Fruit fly (Drosophila melanogaster) whole organism, wandering third instar larva: ENCODE data around the gene BTBD9.

ENCODE experiments used
- Abd-B ChIP-seq: fragments of >200 bp; optimal IDR thresholded peaks from 2 replicates; lab custom pipeline; 2017; ENCODE audit warnings: missing biosample characterization, missing genetic modification characterization
- CG32264 ChIP-seq: fragments of 200-800 bp; sonication (Bioruptor generic); optimal IDR thresholded peaks from 2 replicates; lab custom pipeline; 2016; ENCODE audit warnings: missing biosample characterization, missing genetic modification characterization
- CG9705 ChIP-seq: fragments of 200-800 bp; sonication (Bioruptor generic); optimal IDR thresholded peaks from 2 replicates; lab custom pipeline; 2018; ENCODE audit warnings: missing biosample characterization, mild to moderate bottlenecking, missing genetic modification characterization
- CrebA ChIP-seq: fragments of 200-800 bp; sonication (Bioruptor generic); optimal IDR thresholded peaks from 2 replicates; lab custom pipeline; 2016; ENCODE audit warnings: missing biosample characterization, mild to moderate bottlenecking, missing genetic modification characterization, borderline replicate concordance
- Dfd ChIP-seq: fragments of >200 bp; optimal IDR thresholded peaks from 2 replicates; lab custom pipeline; 2017; ENCODE audit warnings: missing biosample characterization, missing genetic modification characterization
- Dif ChIP-seq: fragments of 200-275, 200-300 bp; sonication (Bioruptor generic); optimal IDR thresholded peaks from 2 replicates; lab custom pipeline; 2018; ENCODE audit warnings: missing biosample characterization, missing genetic modification characterization; ENCODE audit not compliant: partially characterized antibody
- GATAd ChIP-seq: sonication (Bioruptor generic); optimal IDR thresholded peaks from 2 replicates; lab custom pipeline; 2016; ENCODE audit warnings: missing biosample characterization, missing genetic modification characterization
- HLH106 ChIP-seq: fragments of 200-800 bp; optimal IDR thresholded peaks from 3 replicates; lab custom pipeline; 2019; ENCODE audit warnings: missing biosample characterization, mild to moderate bottlenecking, missing genetic modification characterization, moderate library complexity
- Hnf4 ChIP-seq: fragments of 200-800 bp; sonication (Bioruptor generic); optimal IDR thresholded peaks from 2 replicates; lab custom pipeline; 2016; ENCODE audit warnings: missing biosample characterization, mild to moderate bottlenecking, missing genetic modification characterization
- Hr78 ChIP-seq: fragments of >200 bp; optimal IDR thresholded peaks from 2 replicates; lab custom pipeline; 2017; ENCODE audit warnings: missing biosample characterization, missing genetic modification characterization
- Hr83 ChIP-seq: fragments of 200-300 bp; sonication (Bioruptor generic); optimal IDR thresholded peaks from 2 replicates; lab custom pipeline; 2016; ENCODE audit warnings: missing biosample characterization, mild to moderate bottlenecking, missing genetic modification characterization, moderate library complexity; ENCODE audit not compliant: poor library complexity, severe bottlenecking
- Jra ChIP-seq: sonication (Bioruptor generic); optimal IDR thresholded peaks from 2 replicates; lab custom pipeline; 2016; ENCODE audit warnings: missing biosample characterization, missing genetic modification characterization
- Mio ChIP-seq: sonication (Bioruptor generic); optimal IDR thresholded peaks from 2 replicates; lab custom pipeline; 2016; ENCODE audit warnings: missing biosample characterization, missing genetic modification characterization
- Myc ChIP-seq: fragments of >200 bp; optimal IDR thresholded peaks from 2 replicates; lab custom pipeline; 2017
- N ChIP-seq: fragments of >200 bp; optimal IDR thresholded peaks from 2 replicates; lab custom pipeline; 2018; ENCODE audit warnings: missing biosample characterization, missing external identifiers, missing genetic modification characterization
- OdsH ChIP-seq: fragments of 200-800 bp; sonication (Bioruptor generic); optimal IDR thresholded peaks from 2 replicates; lab custom pipeline; 2016; ENCODE audit warnings: missing biosample characterization, mild to moderate bottlenecking, missing genetic modification characterization
- Rel ChIP-seq, 2 experiments: fragments of 200-800 bp; sonication (Bioruptor generic) in 1 of 2; optimal IDR thresholded peaks; 2 replicates in 1 of 2; 3 replicates in 1 of 2; lab custom pipeline; 2016 to 2019; ENCODE audit warnings: mild to moderate bottlenecking in 2 of 2, missing biosample characterization in 2 of 2, missing genetic modification characterization in 2 of 2, moderate library complexity in 1 of 2
- Sp1 ChIP-seq: fragments of 200-800 bp; sonication (Bioruptor generic); optimal IDR thresholded peaks from 3 replicates; lab custom pipeline; 2019; ENCODE audit warnings: missing biosample characterization, mild to moderate bottlenecking, missing genetic modification characterization, moderate library complexity
- Vsx2 ChIP-seq: fragments of 200-300, 225-300 bp; sonication (Bioruptor generic); optimal IDR thresholded peaks from 2 replicates; lab custom pipeline; 2018; ENCODE audit warnings: missing biosample characterization, missing genetic modification characterization; ENCODE audit not compliant: partially characterized antibody
- br ChIP-seq: fragments of 200-800 bp; sonication (Bioruptor generic); optimal IDR thresholded peaks from 2 replicates; lab custom pipeline; 2016; ENCODE audit warnings: missing biosample characterization, missing genetic modification characterization
- brk ChIP-seq: fragments of 200-800 bp; sonication (Bioruptor generic); optimal IDR thresholded peaks from 2 replicates; lab custom pipeline; 2016; ENCODE audit warnings: missing biosample characterization, mild to moderate bottlenecking, missing genetic modification characterization
- dl ChIP-seq, 2 experiments: fragments of 175-275, 200-275 bp in 1 of 2; fragments of 200-275 bp in 1 of 2; sonication (Bioruptor generic); optimal IDR thresholded peaks; lab custom pipeline; 2018; ENCODE audit warnings: mild to moderate bottlenecking in 2 of 2, missing biosample characterization in 2 of 2, missing genetic modification characterization in 2 of 2, moderate library complexity in 2 of 2; ENCODE audit not compliant: partially characterized antibody in 2 of 2, insufficient read depth in 1 of 2
- dmrt93B ChIP-seq: fragments of 200-800 bp; sonication (Bioruptor generic); optimal IDR thresholded peaks from 2 replicates; lab custom pipeline; 2018; ENCODE audit warnings: missing biosample characterization, mild to moderate bottlenecking, missing genetic modification characterization
- dsf ChIP-seq: sonication (Bioruptor generic); optimal IDR thresholded peaks from 2 replicates; lab custom pipeline; 2016; ENCODE audit warnings: missing biosample characterization, missing genetic modification characterization, borderline replicate concordance
- ey ChIP-seq: fragments of 200-800 bp; sonication (Bioruptor generic); optimal IDR thresholded peaks from 2 replicates; lab custom pipeline; 2016; ENCODE audit warnings: missing biosample characterization, missing genetic modification characterization
- foxo ChIP-seq, 2 experiments: fragments of 200-800 bp; sonication (Bioruptor generic); optimal IDR thresholded peaks; 2 replicates in 1 of 2; 3 replicates in 1 of 2; lab custom pipeline; 2016 to 2017; ENCODE audit warnings: missing biosample characterization in 2 of 2, missing genetic modification characterization in 2 of 2
- fru ChIP-seq: fragments of 200-800 bp; sonication (Bioruptor generic); optimal IDR thresholded peaks from 3 replicates; lab custom pipeline; 2016; ENCODE audit warnings: missing biosample characterization, mild to moderate bottlenecking, missing genetic modification characterization
- h ChIP-seq: fragments of 200-800 bp; sonication (Bioruptor generic); optimal IDR thresholded peaks from 3 replicates; lab custom pipeline; 2016; ENCODE audit warnings: missing biosample characterization, mild to moderate bottlenecking, missing genetic modification characterization
- jim ChIP-seq: fragments of 175-275, 200-325 bp; sonication (Bioruptor generic); optimal IDR thresholded peaks from 2 replicates; lab custom pipeline; 2016; ENCODE audit warnings: missing biosample characterization, mild to moderate bottlenecking, missing genetic modification characterization
- lola ChIP-seq: fragments of >200 bp; optimal IDR thresholded peaks from 2 replicates; lab custom pipeline; 2017; ENCODE audit warnings: missing biosample characterization, missing genetic modification characterization
- pan ChIP-seq: fragments of >200 bp; optimal IDR thresholded peaks from 2 replicates; lab custom pipeline; 2017
- psq ChIP-seq: fragments of 200-800 bp; sonication (Bioruptor generic); optimal IDR thresholded peaks from 3 replicates; lab custom pipeline; 2017; ENCODE audit warnings: missing biosample characterization, mild to moderate bottlenecking, missing genetic modification characterization, moderate library complexity
- rgr ChIP-seq: fragments of 200-800 bp; sonication (Bioruptor generic); optimal IDR thresholded peaks from 3 replicates; lab custom pipeline; 2016; ENCODE audit warnings: missing biosample characterization, mild to moderate bottlenecking, missing genetic modification characterization
- sage ChIP-seq: fragments of 200-800 bp; sonication (Bioruptor generic); optimal IDR thresholded peaks from 2 replicates; lab custom pipeline; 2016; ENCODE audit warnings: missing biosample characterization, mild to moderate bottlenecking, missing genetic modification characterization
- sv ChIP-seq: fragments of 200-800 bp; sonication (Bioruptor generic); optimal IDR thresholded peaks from 3 replicates; lab custom pipeline; 2016; ENCODE audit warnings: missing biosample characterization, missing genetic modification characterization
- tai ChIP-seq: sonication (Bioruptor generic); optimal IDR thresholded peaks from 2 replicates; lab custom pipeline; 2016; ENCODE audit warnings: missing biosample characterization, missing genetic modification characterization
- usp ChIP-seq: fragments of >200 bp; optimal IDR thresholded peaks from 2 replicates; lab custom pipeline; 2017; ENCODE audit warnings: missing biosample characterization, missing genetic modification characterization
- woc ChIP-seq: sonication (Bioruptor generic); optimal IDR thresholded peaks from 2 replicates; lab custom pipeline; 2016; ENCODE audit warnings: missing biosample characterization, mild to moderate bottlenecking, missing genetic modification characterization

The BTBD9 gene

dm6 chrX:10738835-10739371 is 29.4 kb upstream of the BTBD9 start:
- TF ChIP-seq rgr (GFP tag; lab: Kevin White, UChicago) (no peak), sv (GFP tag; lab: Kevin White, UChicago) (no peak), usp (no peak), Sp1 (GFP tag; lab: Kevin White, UChicago) (no peak), Rel (GFP tag; optimal IDR thresholded peaks at IDR 0.05; lab: Kevin White, UChicago) (no peak), Rel (tag; optimal IDR thresholded peaks at IDR 0.05; lab: Kevin White, UChicago) (no peak), Hnf4 (GFP tag; lab: Kevin White, UChicago) (no peak), Vsx2 (peak; percentile 64), HLH106 (no peak), sage (GFP tag; lab: Kevin White, UChicago) (peak; percentile 45), br (no peak), Hr83 (GFP tag; lab: Kevin White, UChicago) (no peak), pan (no peak), dsf (GFP tag; lab: Kevin White, UChicago) (no peak), lola (GFP tag; lab: Kevin White, UChicago) (no peak), N (no peak), Dfd (GFP tag; lab: Kevin White, UChicago) (no peak), OdsH (no peak), dmrt93B (GFP tag; lab: Kevin White, UChicago) (no peak), brk (GFP tag; lab: Kevin White, UChicago) (no peak), Mio (GFP tag; lab: Kevin White, UChicago) (no peak), jim (GFP tag; lab: Kevin White, UChicago) (no peak), tai (GFP tag; lab: Kevin White, UChicago) (no peak), CrebA (peak; percentile 56), fru (peak; percentile 48), Jra (GFP tag; lab: Kevin White, UChicago) (no peak), woc (no peak), psq (GFP tag; lab: Kevin White, UChicago) (peak; percentile 70), Myc (lab: Kevin White, UChicago) (no peak), foxo (GFP tag; optimal IDR thresholded peaks at IDR 0.05; lab: Kevin White, UChicago) (no peak), Hr78 (GFP tag; lab: Kevin White, UChicago) (no peak), GATAd (GFP tag; lab: Kevin White, UChicago) (no peak), CG9705 (no peak), ey (no peak), dl (GFP tag; optimal IDR thresholded peaks at IDR 0.05; lab: Kevin White, UChicago; ENCODE audit: insufficient read depth in 1 of 2, partially characterized antibody in 2 of 2) (peak; percentile 20 to 82), CG32264 (GFP tag; lab: Kevin White, UChicago) (no peak), Dif (peak; percentile 51), h (peak; percentile 14), Abd-B (GFP tag; lab: Kevin White, UChicago) (no peak)

- TF ChIP-seq rgr (GFP tag; lab: Kevin White, UChicago) (no peak), Hr78 (GFP tag; lab: Kevin White, UChicago) (no peak), CG9705 (no peak), OdsH (no peak), Rel (GFP tag; optimal IDR thresholded peaks at IDR 0.05; lab: Kevin White, UChicago) (no peak), Rel (tag; optimal IDR thresholded peaks at IDR 0.05; lab: Kevin White, UChicago) (no peak), Mio (GFP tag; lab: Kevin White, UChicago) (no peak), Jra (GFP tag; lab: Kevin White, UChicago) (no peak), h (no peak), sv (GFP tag; lab: Kevin White, UChicago) (no peak), dsf (GFP tag; lab: Kevin White, UChicago) (no peak), Hnf4 (GFP tag; lab: Kevin White, UChicago) (no peak), br (no peak), jim (GFP tag; lab: Kevin White, UChicago) (no peak), Myc (lab: Kevin White, UChicago) (no peak), foxo (GFP tag; optimal IDR thresholded peaks at IDR 0.05; lab: Kevin White, UChicago) (no peak), HLH106 (no peak)
These were observed 28.5 kb upstream of the BTBD9 start for dm6 chrX:10739614-10740436.
